Worm (Caenorhabditis elegans): ENCODE results near the gene H28G03.3.

- TF ChIP-seq unc-62 (GFP tag; optimal IDR thresholded peaks at IDR 0.05) (no peak), nhr-237 (tag; optimal IDR thresholded peaks at IDR 0.05) (no peak), lsy-12 (tag; optimal IDR thresholded peaks at IDR 0.05) (no peak), unc-39 (tag; optimal IDR thresholded peaks at IDR 0.05) (no peak), lin-39 (tag; optimal IDR thresholded peaks at IDR 0.05) (no peak), lin-15B (tag; optimal IDR thresholded peaks at IDR 0.05) (no peak), egl-27 (tag; optimal IDR thresholded peaks at IDR 0.05) (no peak), elt-3 (tag; optimal IDR thresholded peaks at IDR 0.05) (no peak), ceh-82 (tag; optimal IDR thresholded peaks at IDR 0.05) (no peak), pha-4 (tag; optimal IDR thresholded peaks at IDR 0.05) (no peak), jun-1 (tag; optimal IDR thresholded peaks at IDR 0.05) (no peak), fkh-10 (GFP tag; optimal IDR thresholded peaks at IDR 0.05) (no peak), ama-1 (optimal IDR thresholded peaks at IDR 0.05) (no peak), aly-2 (tag; optimal IDR thresholded peaks at IDR 0.05) (no peak)
These were observed 22.6 kb upstream of the H28G03.3 start for ce11 chrX:5248754-5249153.

Data from whole organism, L3 larva.